Fruit fly (Drosophila melanogaster): ENCODE data around the gene Naglu.

- TF ChIP-seq CG12768 (GFP tag; optimal IDR thresholded peaks at IDR 0.05) (no peak), CG5204 (GFP tag; optimal IDR thresholded peaks at IDR 0.05) (no peak), CG7101 (tag; optimal IDR thresholded peaks at IDR 0.05) (no peak), CG14711 (tag; optimal IDR thresholded peaks at IDR 0.05) (no peak)
Measured at dm6 chr2L:8418113-8418885, 6.6 kb upstream of the Naglu start.

Data from whole organism, adult.